Fruit fly (Drosophila melanogaster) whole organism, embryonic: ENCODE results near the gene CG1927.
A peak's percentile ranks its signal among the peaks of the same experiment; 100 is the strongest.

Experiments
- Bdp1 ChIP-seq: fragments of 200-800 bp; sonication (Bioruptor generic); optimal IDR thresholded peaks from 3 replicates; lab custom pipeline; 2016; ENCODE audit warnings: missing biosample characterization, missing genetic modification characterization
- CG10274 ChIP-seq: fragments of 200-800 bp; sonication (Bioruptor generic); optimal IDR thresholded peaks from 3 replicates; lab custom pipeline; 2017; ENCODE audit warnings: missing biosample characterization, mild to moderate bottlenecking, missing genetic modification characterization
- CG10979 ChIP-seq: fragments of 200-800 bp; sonication (Bioruptor generic); optimal IDR thresholded peaks from 2 replicates; lab custom pipeline; 2018; ENCODE audit warnings: missing biosample characterization, mild to moderate bottlenecking, missing genetic modification characterization, moderate library complexity
- CG12391 ChIP-seq: fragments of 200-800 bp; sonication (Bioruptor generic); optimal IDR thresholded peaks from 3 replicates; lab custom pipeline; 2018; ENCODE audit warnings: missing biosample characterization, mild to moderate bottlenecking, missing genetic modification characterization, moderate library complexity
- CG12659 ChIP-seq: fragments of 200-800 bp; sonication (Bioruptor generic); optimal IDR thresholded peaks from 3 replicates; lab custom pipeline; 2017; ENCODE audit warnings: mild to moderate bottlenecking, missing biosample characterization, missing genetic modification reagents, missing genetic modification characterization
- CG13287 ChIP-seq: fragments of 200-800 bp; sonication (Bioruptor generic); IDR thresholded peaks from 2 replicates; pipeline ENCODE4 v1.3.6; 2022; ENCODE audit warnings: missing biosample characterization, missing genetic modification characterization; ENCODE audit not compliant: partially characterized antibody
- CG13624 ChIP-seq: fragments of 200-800 bp; sonication (Bioruptor generic); optimal IDR thresholded peaks from 2 replicates; lab custom pipeline; 2016; ENCODE audit warnings: missing biosample characterization, missing genetic modification characterization
- CG15073 ChIP-seq: fragments of 200-800 bp; sonication (Bioruptor generic); optimal IDR thresholded peaks from 2 replicates; lab custom pipeline; 2016; ENCODE audit warnings: missing biosample characterization, missing genetic modification characterization
- CG15601 ChIP-seq: fragments of 200-800 bp; sonication (Bioruptor generic); optimal IDR thresholded peaks from 3 replicates; lab custom pipeline; 2019; ENCODE audit warnings: missing biosample characterization, mild to moderate bottlenecking, missing genetic modification characterization, moderate library complexity
- CG17361 ChIP-seq: fragments of 200-800 bp; sonication (Bioruptor generic); IDR thresholded peaks from 3 replicates; pipeline ENCODE4 v1.3.6; 2022; ENCODE audit warnings: missing biosample characterization, missing genetic modification characterization
- CG18476 ChIP-seq: fragments of 200-800 bp; sonication (Bioruptor generic); optimal IDR thresholded peaks from 2 replicates; lab custom pipeline; 2016; ENCODE audit warnings: missing biosample characterization, mild to moderate bottlenecking, missing genetic modification characterization
- CG2712 ChIP-seq: fragments of 200-800 bp; optimal IDR thresholded peaks from 3 replicates; lab custom pipeline; 2019; ENCODE audit warnings: missing biosample characterization, mild to moderate bottlenecking, missing genetic modification characterization, moderate library complexity
- CG2875 ChIP-seq: fragments of 200-800 bp; sonication (Bioruptor generic); optimal IDR thresholded peaks from 2 replicates; lab custom pipeline; 2017; ENCODE audit warnings: missing biosample characterization, mild to moderate bottlenecking, missing genetic modification characterization, missing genetic modification reagents
- CG31365 ChIP-seq: fragments of 200-800 bp; sonication (Bioruptor generic); optimal IDR thresholded peaks from 2 replicates; lab custom pipeline; 2018; ENCODE audit warnings: missing biosample characterization, mild to moderate bottlenecking, missing genetic modification characterization
- CG34422 ChIP-seq: fragments of 200-800 bp; sonication (Bioruptor generic); IDR thresholded peaks from 3 replicates; pipeline ENCODE4 v1.3.6; 2022; ENCODE audit warnings: missing biosample characterization, missing genetic modification characterization
- CG3726 ChIP-seq: fragments of 200-800 bp; sonication (Bioruptor generic); IDR thresholded peaks from 3 replicates; pipeline ENCODE4, ENCODE4 v1.3.6; 2022; ENCODE audit warnings: missing biosample characterization, missing genetic modification characterization
- CG3847 ChIP-seq: fragments of 200-800 bp; sonication (Bioruptor generic); IDR thresholded peaks from 2 replicates; pipeline ENCODE4 v1.3.6; 2022; ENCODE audit warnings: missing biosample characterization, missing genetic modification characterization
- CG4854 ChIP-seq: fragments of 200-800 bp; sonication (Bioruptor generic); optimal IDR thresholded peaks from 2 replicates; lab custom pipeline; 2016; ENCODE audit warnings: missing biosample characterization, missing genetic modification characterization, inconsistent platforms
- CG7963 ChIP-seq: fragments of 200-800 bp; sonication (Bioruptor generic); IDR thresholded peaks from 3 replicates; pipeline ENCODE4 v1.3.6; 2022; ENCODE audit warnings: missing biosample characterization, missing genetic modification characterization; ENCODE audit not compliant: partially characterized antibody
- D19A ChIP-seq: fragments of 200-800 bp; optimal IDR thresholded peaks from 3 replicates; lab custom pipeline; 2019; ENCODE audit warnings: missing biosample characterization, mild to moderate bottlenecking, missing genetic modification characterization, moderate library complexity
- Drgx ChIP-seq: fragments of 200-800 bp; sonication (Bioruptor generic); IDR thresholded peaks from 2 replicates; pipeline ENCODE4 v1.3.6; 2022; ENCODE audit warnings: missing biosample characterization, missing genetic modification characterization
- Ets97D ChIP-seq: fragments of 200-800 bp; sonication (Bioruptor generic); optimal IDR thresholded peaks from 3 replicates; lab custom pipeline; 2016; ENCODE audit warnings: missing biosample characterization, missing genetic modification characterization
- H2.0 ChIP-seq: fragments of 200-800 bp; sonication (Bioruptor generic); IDR thresholded peaks from 2 replicates; pipeline ENCODE4 v1.3.6; 2022; ENCODE audit warnings: missing biosample characterization, missing genetic modification characterization
- Hey ChIP-seq: fragments of 200-800 bp; sonication (Bioruptor generic); optimal IDR thresholded peaks from 3 replicates; lab custom pipeline; 2018; ENCODE audit warnings: missing biosample characterization, mild to moderate bottlenecking, missing genetic modification characterization
- Med ChIP-seq: fragments of 200-800 bp; sonication (Bioruptor generic); peaks from one replicate; lab custom pipeline; 2016; ENCODE audit warnings: missing biosample characterization, missing genetic modification characterization, mild to moderate bottlenecking, inconsistent platforms, moderate library complexity
- NFAT ChIP-seq: fragments of 200-800 bp; sonication (Bioruptor generic); IDR thresholded peaks from 2 replicates; pipeline ENCODE4 v1.3.6; 2022; ENCODE audit warnings: missing biosample characterization, missing genetic modification characterization
- Nf-YB ChIP-seq: fragments of 200-800 bp; sonication (Bioruptor generic); optimal IDR thresholded peaks from 3 replicates; lab custom pipeline; 2019; ENCODE audit warnings: missing biosample characterization, mild to moderate bottlenecking, missing genetic modification characterization, moderate library complexity
- Nf-YC ChIP-seq: fragments of 200-800 bp; optimal IDR thresholded peaks from 3 replicates; lab custom pipeline; 2019; ENCODE audit warnings: missing biosample characterization, mild to moderate bottlenecking, missing genetic modification characterization, moderate library complexity
- Sry-δ ChIP-seq: fragments of 200-800 bp; sonication (Bioruptor generic); optimal IDR thresholded peaks from 2 replicates; lab custom pipeline; 2016; ENCODE audit warnings: missing biosample characterization, missing genetic modification characterization
- Xrp1 ChIP-seq: fragments of 200-800 bp; sonication (Bioruptor generic); IDR thresholded peaks from 2 replicates; pipeline ENCODE4 v1.3.6; 2022; ENCODE audit warnings: missing biosample characterization, missing genetic modification characterization
- ap ChIP-seq: fragments of 200-800 bp; sonication (Bioruptor generic); IDR thresholded peaks from 2 replicates; pipeline ENCODE4 v1.3.6; 2022; ENCODE audit warnings: missing biosample characterization, missing genetic modification characterization
- bigmax ChIP-seq: fragments of 200-800 bp; sonication (Bioruptor generic); optimal IDR thresholded peaks from 2 replicates; lab custom pipeline; 2018; ENCODE audit warnings: missing biosample characterization, mild to moderate bottlenecking, missing genetic modification characterization
- cato ChIP-seq: fragments of 200-800 bp; sonication (Bioruptor generic); optimal IDR thresholded peaks from 2 replicates; lab custom pipeline; 2016; ENCODE audit warnings: missing biosample characterization, missing genetic modification characterization, borderline replicate concordance
- cg ChIP-seq: fragments of 200-800 bp; sonication (Bioruptor generic); optimal IDR thresholded peaks from 3 replicates; lab custom pipeline; 2019; ENCODE audit warnings: missing biosample characterization, mild to moderate bottlenecking, missing genetic modification characterization, moderate library complexity
- crol ChIP-seq: fragments of 200-800 bp; sonication (Bioruptor generic); IDR thresholded peaks from 2 replicates; pipeline ENCODE4 v1.3.6; 2022; ENCODE audit warnings: missing biosample characterization, missing genetic modification characterization
- dm ChIP-seq: fragments of 200-800 bp; sonication (Bioruptor generic); optimal IDR thresholded peaks from 3 replicates; lab custom pipeline; 2016; ENCODE audit warnings: missing biosample characterization, missing genetic modification characterization
- dpn ChIP-seq, 2 experiments: fragments of 200-800 bp; sonication (Bioruptor generic); optimal IDR thresholded peaks; 3 replicates each; lab custom pipeline; 2016; ENCODE audit warnings: missing biosample characterization in 2 of 2, missing genetic modification characterization in 2 of 2
- fru ChIP-seq: fragments of >200 bp; optimal IDR thresholded peaks from 2 replicates; lab custom pipeline; 2017
- grn ChIP-seq: fragments of 200-800 bp; sonication (Bioruptor generic); optimal IDR thresholded peaks from 3 replicates; lab custom pipeline; 2017; ENCODE audit warnings: missing biosample characterization, missing genetic modification characterization
- hkb ChIP-seq, 2 experiments: fragments of 200-800 bp in 1 of 2; fragments of >200 bp in 1 of 2; sonication (Bioruptor generic) in 1 of 2; IDR thresholded peaks in 1 of 2; optimal IDR thresholded peaks in 1 of 2; 2 replicates each; pipeline versions ENCODE4 v1.3.6 to Lab custom; 2017 to 2022; ENCODE audit warnings: missing biosample characterization in 1 of 2, missing genetic modification characterization in 1 of 2
- ken ChIP-seq: fragments of 200-800 bp; sonication (Bioruptor generic); IDR thresholded peaks from 3 replicates; pipeline ENCODE4 v1.3.6; 2022; ENCODE audit warnings: missing biosample characterization, missing genetic modification characterization
- lola ChIP-seq, 3 experiments: fragments of >200 bp in 2 of 3; fragments of 200-800 bp in 1 of 3; sonication (Bioruptor generic) in 1 of 3; optimal IDR thresholded peaks; 2 replicates each; lab custom pipeline; 2017 to 2019; ENCODE audit warnings: missing biosample characterization in 3 of 3, missing genetic modification characterization in 3 of 3, mild to moderate bottlenecking in 1 of 3, moderate library complexity in 1 of 3
- nerfin-1 ChIP-seq: fragments of 200-800 bp; sonication (Bioruptor generic); optimal IDR thresholded peaks from 3 replicates; lab custom pipeline; 2019; ENCODE audit warnings: missing biosample characterization, mild to moderate bottlenecking, missing genetic modification characterization, moderate library complexity
- pan ChIP-seq, 4 experiments: fragments of >200 bp in 3 of 4; fragments of 200-800 bp in 1 of 4; sonication (Bioruptor generic) in 1 of 4; optimal IDR thresholded peaks in 3 of 4; IDR thresholded peaks in 1 of 4; 2 replicates each; pipeline versions ENCODE4 v1.3.6 to Lab custom; 2017 to 2022; ENCODE audit warnings: missing biosample characterization in 2 of 4, missing genetic modification characterization in 2 of 4, mixed read lengths in 1 of 4
- repo ChIP-seq: fragments of 200-800 bp; sonication (Bioruptor generic); optimal IDR thresholded peaks from 2 replicates; lab custom pipeline; 2016; ENCODE audit warnings: missing biosample characterization, missing genetic modification characterization
- sd ChIP-seq: fragments of 200-800 bp; sonication (Bioruptor generic); optimal IDR thresholded peaks from 3 replicates; lab custom pipeline; 2018; ENCODE audit warnings: missing biosample characterization, mild to moderate bottlenecking, missing genetic modification characterization, moderate library complexity
- sens ChIP-seq: fragments of 200-800 bp; sonication (Bioruptor generic); peaks from one replicate; lab custom pipeline; 2016; ENCODE audit warnings: missing biosample characterization, missing genetic modification characterization
- seq ChIP-seq: fragments of 200-800 bp; sonication (Bioruptor generic); IDR thresholded peaks from 2 replicates; pipeline ENCODE4 v1.3.6; 2022; ENCODE audit warnings: missing biosample characterization, missing genetic modification characterization
- shn ChIP-seq: fragments of 200-800 bp; sonication (Bioruptor generic); optimal IDR thresholded peaks from 3 replicates; lab custom pipeline; 2016; ENCODE audit warnings: missing biosample characterization, missing genetic modification characterization
- slou ChIP-seq: fragments of 200-800 bp; sonication (Bioruptor generic); optimal IDR thresholded peaks from 3 replicates; lab custom pipeline; 2016; ENCODE audit warnings: missing biosample characterization, missing genetic modification characterization

Gene CG1927

dm6 chr3L:1937469-1937868, 32.4 kb downstream of the CG1927 start:
- TF ChIP-seq CG2875 (GFP tag; lab: Kevin White, UChicago), result no peak
- peak; percentile 65 for TF ChIP-seq Med (GFP tag; lab: Kevin White, UChicago)
- no peak for TF ChIP-seq CG15601 (tag; lab: Kevin White, UChicago)
- no peak for TF ChIP-seq CG12659 (GFP tag; lab: Kevin White, UChicago)
- no peak for TF ChIP-seq dpn (GFP tag; optimal IDR thresholded peaks at IDR 0.05; lab: Kevin White, UChicago)
- TF ChIP-seq CG18476 (GFP tag; lab: Kevin White, UChicago), result no peak
- no peak for TF ChIP-seq CG13287 (GFP tag; lab: Robert Waterston, UW)
- TF ChIP-seq ap (GFP tag; lab: Robert Waterston, UW), result no peak
- TF ChIP-seq CG4854 (GFP tag; lab: Kevin White, UChicago), result no peak
- TF ChIP-seq bigmax (GFP tag; lab: Kevin White, UChicago), result no peak
- TF ChIP-seq ken (GFP tag; lab: Robert Waterston, UW), result no peak
- TF ChIP-seq cato, result no peak
- no peak for TF ChIP-seq Bdp1 (GFP tag; lab: Kevin White, UChicago)
- TF ChIP-seq Drgx (GFP tag; lab: Robert Waterston, UW), result 0 out of 2 replicates have a peak, but pooled peaks have one; percentile 32
- no peak for TF ChIP-seq CG10274
- TF ChIP-seq CG13624 (GFP tag; lab: Kevin White, UChicago), result no peak
- TF ChIP-seq sens, result peak; percentile 51
- no peak for TF ChIP-seq nerfin-1 (tag; lab: Kevin White, UChicago)
- TF ChIP-seq Ets97D (GFP tag; lab: Kevin White, UChicago), result no peak
- TF ChIP-seq, all 482 proteins: peak for 3

dm6 chr3L:1928959-1929358, 40.9 kb downstream of the CG1927 start:
- TF ChIP-seq dm (GFP tag; lab: Kevin White, UChicago) (no peak), CG15073 (GFP tag; lab: Kevin White, UChicago) (no peak), hkb (optimal IDR thresholded peaks at IDR 0.05; lab: Kevin White, UChicago) (no peak), hkb (GFP tag; IDR thresholded peaks at IDR 0.05; lab: Robert Waterston, UW) (no peak), CG3847 (GFP tag; lab: Robert Waterston, UW) (no peak), CG31365 (tag; lab: Kevin White, UChicago) (no peak), Nf-YB (GFP tag; lab: Kevin White, UChicago) (peak; percentile 85), CG34422 (no peak), CG3726 (GFP tag; lab: Robert Waterston, UW) (no peak), CG12391 (no peak), cg (GFP tag; lab: Kevin White, UChicago) (peak; percentile 16), D19A (tag; lab: Kevin White, UChicago) (no peak), sd (tag; lab: Kevin White, UChicago) (peak; percentile 41), pan (optimal IDR thresholded peaks at IDR 0.05; lab: Kevin White, UChicago) (no peak), pan (GFP tag; optimal IDR thresholded peaks at IDR 0.05 in 1 of 2, IDR thresholded peaks at IDR 0.05 in 1 of 2) (no peak), shn (GFP tag; lab: Kevin White, UChicago) (no peak), grn (GFP tag; lab: Kevin White, UChicago) (no peak), NFAT (GFP tag; lab: Robert Waterston, UW) (no peak), Nf-YC (tag; lab: Kevin White, UChicago) (peak; percentile 85), Sry-δ (GFP tag; lab: Kevin White, UChicago) (no peak), crol (GFP tag; lab: Robert Waterston, UW) (0 out of 2 replicates have a peak, but pooled peaks have one; percentile 9), repo (GFP tag; lab: Kevin White, UChicago) (no peak), CG18476 (GFP tag; lab: Kevin White, UChicago) (no peak), fru (no peak), CG10979 (no peak), CG17361 (no peak), CG2712 (tag; lab: Kevin White, UChicago) (no peak), H2.0 (GFP tag; lab: Robert Waterston, UW) (no peak), nerfin-1 (tag; lab: Kevin White, UChicago) (peak; percentile 35), Xrp1 (GFP tag; lab: Robert Waterston, UW) (no peak), slou (GFP tag; lab: Kevin White, UChicago) (no peak), lola (GFP tag; optimal IDR thresholded peaks at IDR 0.05; lab: Kevin White, UChicago) (no peak), seq (GFP tag; lab: Robert Waterston, UW) (peak; percentile 55), CG7963 (GFP tag; lab: Robert Waterston, UW) (no peak), Hey (tag; lab: Kevin White, UChicago) (peak; percentile 15)
